Fruit fly (Drosophila melanogaster): ENCODE measurements around the gene Hsc70-1.

DNA sequence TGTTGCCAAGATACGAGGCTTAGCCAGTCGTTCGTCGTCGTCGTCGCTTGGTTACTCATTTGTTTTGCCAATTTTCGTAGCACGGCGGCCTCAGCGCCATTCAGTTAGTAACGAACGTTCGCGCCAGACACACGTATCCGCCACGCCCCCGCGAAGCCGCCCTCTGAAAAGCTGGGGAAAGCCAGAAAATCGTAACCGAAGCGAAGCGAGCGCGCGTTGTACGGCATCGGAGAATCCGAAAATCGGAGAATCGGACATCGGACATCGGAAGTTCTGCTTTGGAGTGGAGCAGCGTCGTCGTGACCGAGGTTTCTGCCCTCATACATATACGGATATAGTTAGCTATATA is 34.7 kb upstream of the Hsc70-1 start, which contains the start of gene CG32137:
- TF ChIP-seq psq (optimal IDR thresholded peaks at IDR 0.05) (no peak), Sin3A (optimal IDR thresholded peaks at IDR 0.05) (no peak)
